Fruit fly (Drosophila melanogaster): ENCODE measurements around the gene CG7497.

dm6 chr3L:17604891-17605290 is 28.4 kb upstream of the CG7497 start:
- TF ChIP-seq insv (optimal IDR thresholded peaks at IDR 0.05) (no peak), psq (optimal IDR thresholded peaks at IDR 0.05) (no peak), Sin3A (optimal IDR thresholded peaks at IDR 0.05) (no peak)
